Worm (Caenorhabditis elegans): Measurements from ENCODE around the gene ZK632.4.

Gene ZK632.4

DNA sequence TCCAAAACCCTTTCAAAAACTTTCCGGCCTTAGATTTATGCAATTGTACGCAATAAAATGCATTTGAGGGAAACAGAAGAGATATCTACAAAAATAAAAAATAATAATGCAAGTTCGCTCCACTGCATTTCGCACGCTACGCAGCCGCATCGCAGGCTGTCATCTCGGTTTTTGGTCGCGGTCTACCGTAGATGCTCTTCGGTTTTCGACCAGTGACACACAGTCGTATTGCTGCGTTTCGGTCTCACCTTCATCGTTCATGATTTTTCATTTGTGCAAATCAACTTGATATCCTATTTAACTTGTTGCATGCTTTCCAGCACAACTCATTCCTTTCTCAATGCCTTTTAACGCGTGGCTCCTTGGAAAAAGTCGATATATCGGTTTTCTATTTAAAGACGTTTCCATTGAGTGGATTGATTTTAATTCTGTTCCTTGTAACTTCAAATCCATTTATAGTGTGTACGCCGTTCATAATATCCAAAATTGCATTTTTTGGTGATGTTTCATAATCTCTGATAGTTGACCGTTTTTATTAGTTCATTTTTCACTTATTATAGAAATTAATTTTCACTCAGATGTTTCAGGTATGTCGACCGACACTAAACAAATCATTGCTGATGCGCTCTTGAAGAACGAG, 26.5 kb downstream of the ZK632.4 start, which contains the start of gene vha-1 (continued):
- no peak for TF ChIP-seq rec-8 (tag; optimal IDR thresholded peaks at IDR 0.05)
- TF ChIP-seq madf-6 (GFP tag; IDR thresholded peaks at IDR 0.05) = peak; percentile 38; the same call in 1 of the 2 replicates
- TF ChIP-seq ztf-6 (GFP tag; IDR thresholded peaks at IDR 0.05) = 0 out of 2 replicates have a peak, but pooled peaks have one; percentile 45
- TF ChIP-seq nfya-2 (GFP tag; IDR thresholded peaks at IDR 0.05) = no peak
- TF ChIP-seq hlh-12 (tag; optimal IDR thresholded peaks at IDR 0.05) = no peak
- peak; percentile 67; the same call in 1 of the 2 replicates for TF ChIP-seq nfyb-1 (GFP tag; IDR thresholded peaks at IDR 0.05)
- no peak for TF ChIP-seq hsf-1 (GFP tag; IDR thresholded peaks at IDR 0.05)
- TF ChIP-seq nhr-120 (GFP tag; IDR thresholded peaks at IDR 0.05) = no peak
- TF ChIP-seq madf-10 (tag; optimal IDR thresholded peaks at IDR 0.05) = peak; percentile 52
- no peak for TF ChIP-seq B0261.1 (tag; optimal IDR thresholded peaks at IDR 0.05)
- peak; percentile 76 for TF ChIP-seq nhr-90 (tag; optimal IDR thresholded peaks at IDR 0.05)
- peak; percentile 92 for TF ChIP-seq pha-4 (tag; optimal IDR thresholded peaks at IDR 0.05)
- TF ChIP-seq F39B2.1 (GFP tag; IDR thresholded peaks at IDR 0.05) = no peak
- peak; percentile 55; the same call in 1 of the 2 replicates for TF ChIP-seq zfh-2 (GFP tag; conservative IDR thresholded peaks at IDR 0.05)
- TF ChIP-seq lag-1 (GFP tag; IDR thresholded peaks at IDR 0.05) = no peak
- TF ChIP-seq let-607 (tag; optimal IDR thresholded peaks at IDR 0.05) = peak; percentile 87 to 91
- TF ChIP-seq let-526 (GFP tag; IDR thresholded peaks at IDR 0.05) = no peak
- TF ChIP-seq tlf-1 (GFP tag; optimal IDR thresholded peaks at IDR 0.05) = peak; percentile 66
- TF ChIP-seq D2030.7 (GFP tag; IDR thresholded peaks at IDR 0.05) = peak; percentile 47; the same call in 1 of the 2 replicates
- TF ChIP-seq snpc-1.3 (tag; optimal IDR thresholded peaks at IDR 0.05; ENCODE audit: insufficient read depth) = peak; percentile 0
- peak; percentile 30 for TF ChIP-seq F49E8.2 (tag; optimal IDR thresholded peaks at IDR 0.05; ENCODE audit: insufficient read depth)
- TF ChIP-seq lin-35 (GFP tag; optimal IDR thresholded peaks at IDR 0.05) = peak in 1 of 3 experiments; percentile 55
- peak; percentile 77; the same call in 1 of the 2 replicates for TF ChIP-seq rcor-1 (GFP tag; IDR thresholded peaks at IDR 0.05)
- TF ChIP-seq attf-3 (GFP tag; conservative IDR thresholded peaks at IDR 0.05) = no peak; the same call in 1 of the 2 replicates
- TF ChIP-seq sptf-2 (GFP tag; optimal IDR thresholded peaks at IDR 0.05) = no peak
- TF ChIP-seq B0336.3 (GFP tag; IDR thresholded peaks at IDR 0.05) = 0 out of 2 replicates have a peak, but pooled peaks have one; percentile 54
- no peak for TF ChIP-seq bed-1 (GFP tag; IDR thresholded peaks at IDR 0.05)
- TF ChIP-seq ceh-91 (GFP tag; IDR thresholded peaks at IDR 0.05) = no peak
- no peak for TF ChIP-seq repo-1 (tag; optimal IDR thresholded peaks at IDR 0.05)
- no peak for TF ChIP-seq zim-3 (tag; optimal IDR thresholded peaks at IDR 0.05)
- peak; percentile 62 for TF ChIP-seq tbp1 (GFP tag; optimal IDR thresholded peaks at IDR 0.05)
- no peak for TF ChIP-seq ztf-22 (GFP tag; optimal IDR thresholded peaks at IDR 0.05)
- no peak for TF ChIP-seq dpff-1 (tag; optimal IDR thresholded peaks at IDR 0.05)
- no peak for TF ChIP-seq xnd-1 (tag; optimal IDR thresholded peaks at IDR 0.05)
- no peak for TF ChIP-seq Y53F4B.3 (GFP tag; IDR thresholded peaks at IDR 0.05)
- no peak for TF ChIP-seq sea-2 (GFP tag; IDR thresholded peaks at IDR 0.05)
- TF ChIP-seq gei-17 (GFP tag; optimal IDR thresholded peaks at IDR 0.05) = no peak
- peak; percentile 26 for TF ChIP-seq ZK185.1 (tag; optimal IDR thresholded peaks at IDR 0.05; ENCODE audit: poor library complexity, severe bottlenecking)
- TF ChIP-seq efl-1 (GFP tag; optimal IDR thresholded peaks at IDR 0.05) = peak; percentile 27
- TF ChIP-seq egl-18 (GFP tag; IDR thresholded peaks at IDR 0.05) = no peak
- peak; percentile 77 for TF ChIP-seq ceh-100 (GFP tag; IDR thresholded peaks at IDR 0.05)
- TF ChIP-seq unc-62 (GFP tag; optimal IDR thresholded peaks at IDR 0.05) = peak; percentile 18
- TF ChIP-seq rpc-1 (optimal IDR thresholded peaks at IDR 0.05) = no peak
- no peak for TF ChIP-seq rpc-1 (tag; optimal IDR thresholded peaks at IDR 0.05)
- no peak for TF ChIP-seq C17E4.6 (GFP tag; IDR thresholded peaks at IDR 0.05)
- TF ChIP-seq hlh-26 (GFP tag; conservative IDR thresholded peaks at IDR 0.05) = no peak
- TF ChIP-seq nhr-80 (tag; optimal IDR thresholded peaks at IDR 0.05) = peak; percentile 98

Measured in whole organism, young adult.